Worm (Caenorhabditis elegans): ENCODE data around the gene K03H1.11.

The K03H1.11 gene

ce11 chrIII:9956665-9957401, 5.1 kb upstream of the K03H1.11 start, which contains the start of gene alx-1:
Gene alx-1 (plus strand): TSS chrIII:9957351.
- no peak for TF ChIP-seq ceh-6 (GFP tag; optimal IDR thresholded peaks at IDR 0.05)
- TF ChIP-seq ceh-14 (tag; optimal IDR thresholded peaks at IDR 0.05), result no peak
- no peak for TF ChIP-seq unc-55 (GFP tag; optimal IDR thresholded peaks at IDR 0.05)
- no peak for TF ChIP-seq sdc-2 (tag; optimal IDR thresholded peaks at IDR 0.05)
- TF ChIP-seq eyg-1 (tag; optimal IDR thresholded peaks at IDR 0.05), result no peak
- no peak for TF ChIP-seq ceh-45 (GFP tag; IDR thresholded peaks at IDR 0.05)

- no peak for TF ChIP-seq hlh-15 (tag; optimal IDR thresholded peaks at IDR 0.05)
- TF ChIP-seq unc-3 (GFP tag; conservative IDR thresholded peaks at IDR 0.05), result no peak
- TF ChIP-seq unc-3 (tag; optimal IDR thresholded peaks at IDR 0.05), result no peak
- no peak for TF ChIP-seq Y22D7AL.16 (tag; optimal IDR thresholded peaks at IDR 0.05)
- no peak for TF ChIP-seq elt-2 (tag; optimal IDR thresholded peaks at IDR 0.05)
- TF ChIP-seq nhr-11 (tag; optimal IDR thresholded peaks at IDR 0.05), result no peak
- TF ChIP-seq ceh-34 (tag; optimal IDR thresholded peaks at IDR 0.05), result no peak
- TF ChIP-seq ceh-6 (GFP tag; optimal IDR thresholded peaks at IDR 0.05), result no peak
- TF ChIP-seq ahr-1 (tag; optimal IDR thresholded peaks at IDR 0.05), result no peak
- TF ChIP-seq fax-1 (tag; optimal IDR thresholded peaks at IDR 0.05), result no peak
- TF ChIP-seq pha-2 (tag; optimal IDR thresholded peaks at IDR 0.05), result no peak
- no peak for TF ChIP-seq unc-86 (tag; optimal IDR thresholded peaks at IDR 0.05)
- TF ChIP-seq ztf-16 (tag; optimal IDR thresholded peaks at IDR 0.05), result no peak
- no peak for TF ChIP-seq ttx-3 (tag; optimal IDR thresholded peaks at IDR 0.05)
- no peak for TF ChIP-seq eyg-1 (tag; optimal IDR thresholded peaks at IDR 0.05)
- no peak for TF ChIP-seq hlh-30 (tag; optimal IDR thresholded peaks at IDR 0.05; ENCODE audit: insufficient read depth)
- TF ChIP-seq tbx-2 (tag; optimal IDR thresholded peaks at IDR 0.05), result no peak
- no peak for TF ChIP-seq che-1 (tag; optimal IDR thresholded peaks at IDR 0.05)
- TF ChIP-seq odd-2 (tag; optimal IDR thresholded peaks at IDR 0.05), result no peak
- TF ChIP-seq madf-2 (tag; optimal IDR thresholded peaks at IDR 0.05), result no peak
Observed at ce11 chrIII:9956123-9956522, 4.4 kb upstream of the K03H1.11 start, which contains the start of gene mog-1. Gene mog-1 (minus strand): TSS chrIII:9956215.

DNA sequence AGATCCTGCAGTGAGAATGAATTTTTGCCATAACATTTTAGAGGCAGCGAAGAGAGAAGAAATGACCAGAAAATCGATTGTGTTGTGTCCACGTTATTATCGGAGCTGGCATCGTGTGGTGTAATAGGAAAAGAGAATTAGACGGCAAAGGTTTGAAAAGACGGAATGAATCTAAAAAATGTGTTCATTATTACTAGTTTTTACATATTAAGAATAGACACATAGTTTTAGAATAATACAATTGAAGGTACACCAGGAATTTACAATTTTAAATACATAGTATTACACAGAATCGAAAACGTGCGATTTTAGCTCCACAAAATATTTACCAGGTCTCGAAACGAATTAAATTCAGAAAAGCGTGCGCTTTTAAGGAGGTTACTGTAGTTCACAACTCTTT, 1.5 kb downstream of the K03H1.11 start, which contains the start of gene K03H1.13:
TSS of gene K03H1.13 (minus strand) at position 101 of the 400 bp plus-strand sequence.
- TF ChIP-seq pros-1 (tag; optimal IDR thresholded peaks at IDR 0.05), result no peak
- no peak for TF ChIP-seq Y22D7AL.16 (tag; optimal IDR thresholded peaks at IDR 0.05)
- peak; percentile 49 for TF ChIP-seq ceh-48 (tag; optimal IDR thresholded peaks at IDR 0.05)
- TF ChIP-seq unc-55 (GFP tag; optimal IDR thresholded peaks at IDR 0.05), result peak; percentile 52
- no peak for TF ChIP-seq sox-4 (tag; optimal IDR thresholded peaks at IDR 0.05)
- TF ChIP-seq ahr-1 (tag; optimal IDR thresholded peaks at IDR 0.05), result no peak

DNA sequence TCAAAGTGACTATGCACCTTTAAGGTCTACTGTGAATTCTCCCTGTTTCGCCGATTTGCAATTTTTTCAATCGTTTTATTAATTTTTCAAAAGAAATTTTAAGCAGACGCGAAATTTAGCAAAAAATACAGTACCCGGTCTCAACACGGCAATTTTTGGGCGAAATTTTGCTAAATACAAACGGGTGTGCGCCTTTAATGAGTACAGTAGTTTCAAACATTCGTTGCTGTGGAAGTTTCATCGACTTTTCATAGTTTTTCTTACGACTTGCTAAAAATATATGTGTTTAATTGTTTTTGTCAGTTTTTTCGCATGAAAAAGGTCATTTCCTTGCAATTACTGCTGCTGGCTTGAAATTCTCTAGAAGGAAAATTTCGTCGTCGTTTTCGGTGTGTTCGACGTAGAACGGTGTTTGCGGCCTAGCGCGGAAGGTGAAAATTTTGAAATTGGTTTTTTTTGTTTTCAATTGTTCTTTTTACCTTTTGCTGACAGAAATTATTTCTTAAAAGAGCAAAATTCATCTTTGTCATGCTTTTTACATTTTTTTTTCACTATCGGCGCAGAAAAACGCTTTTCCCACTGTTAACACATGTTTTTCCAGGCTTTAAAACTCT, 4.9 kb downstream of the K03H1.11 start, which contains the start of gene K03H1.7:
TSS of gene K03H1.7 (plus strand) at position 600 of the 614 bp plus-strand sequence.
- no peak for TF ChIP-seq mec-3 (tag; optimal IDR thresholded peaks at IDR 0.05; ENCODE audit: borderline replicate concordance)
- no peak for TF ChIP-seq pax-1 (tag; optimal IDR thresholded peaks at IDR 0.05)
- no peak for TF ChIP-seq sdc-2 (tag; optimal IDR thresholded peaks at IDR 0.05)

DNA sequence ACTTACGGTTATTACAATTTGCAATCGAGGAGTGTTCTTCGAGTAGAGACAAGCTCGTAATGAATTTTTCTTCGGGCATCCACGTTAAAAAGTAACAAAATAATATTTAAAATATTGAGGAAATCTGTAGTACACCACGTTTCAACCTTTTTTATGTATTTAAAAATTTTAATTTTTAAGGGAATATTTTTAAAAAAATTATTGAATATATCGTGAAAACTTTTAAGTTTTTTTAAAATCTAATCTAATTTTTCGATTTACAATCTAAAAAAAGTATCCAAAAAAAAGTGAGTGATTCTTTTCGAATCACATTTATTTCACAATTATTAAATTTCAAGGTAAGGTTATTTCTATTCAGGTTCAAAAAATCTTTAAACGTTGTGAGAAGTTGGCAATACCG, 7.0 kb downstream of the K03H1.11 start, which contains the start of gene gln-2:
TSS of gene gln-2 (minus strand) at position 101 of the 400 bp plus-strand sequence.
- TF ChIP-seq che-1 (tag; optimal IDR thresholded peaks at IDR 0.05) (no peak), K02D7.2 (tag; optimal IDR thresholded peaks at IDR 0.05) (no peak), ceh-48 (tag; optimal IDR thresholded peaks at IDR 0.05) (no peak), hlh-6 (tag; optimal IDR thresholded peaks at IDR 0.05) (no peak), C38D4.7 (GFP tag; optimal IDR thresholded peaks at IDR 0.05) (no peak), unc-55 (GFP tag; optimal IDR thresholded peaks at IDR 0.05) (no peak), pha-4 (tag; optimal IDR thresholded peaks at IDR 0.05) (no peak), hlh-15 (tag; optimal IDR thresholded peaks at IDR 0.05) (no peak), zip-5 (tag; optimal IDR thresholded peaks at IDR 0.05) (no peak), tbx-2 (tag; optimal IDR thresholded peaks at IDR 0.05) (no peak), ceh-45 (GFP tag; IDR thresholded peaks at IDR 0.05) (no peak)

Measured in whole organism, late embryonic.